Worm (Caenorhabditis elegans): ENCODE measurements around the gene B0280.11.

Gene B0280.11

ce11 chrIII:7152569-7152968 lies 14.5 kb upstream of the B0280.11 start:
- TF ChIP-seq ceh-82 (tag; optimal IDR thresholded peaks at IDR 0.05): no peak
- peak; percentile 37 for TF ChIP-seq nhr-23 (tag; optimal IDR thresholded peaks at IDR 0.05)

- TF ChIP-seq ceh-82 (tag; optimal IDR thresholded peaks at IDR 0.05) (no peak), fkh-2 (tag; optimal IDR thresholded peaks at IDR 0.05) (no peak), snpc-4 (tag; optimal IDR thresholded peaks at IDR 0.05) (no peak), nfya-1 (tag; optimal IDR thresholded peaks at IDR 0.05; ENCODE audit: insufficient read depth) (no peak), nhr-67 (tag; optimal IDR thresholded peaks at IDR 0.05) (no peak), pqm-1 (tag; optimal IDR thresholded peaks at IDR 0.05) (no peak)
Observed at ce11 chrIII:7150162-7150561, 12.1 kb upstream of the B0280.11 start.

- TF ChIP-seq mml-1 (tag; optimal IDR thresholded peaks at IDR 0.05): no peak
- no peak for TF ChIP-seq ceh-82 (tag; optimal IDR thresholded peaks at IDR 0.05)
- TF ChIP-seq ZK546.5 (tag; optimal IDR thresholded peaks at IDR 0.05): no peak
- no peak for TF ChIP-seq nhr-12 (tag; optimal IDR thresholded peaks at IDR 0.05)
- no peak for TF ChIP-seq nhr-237 (tag; optimal IDR thresholded peaks at IDR 0.05)
- no peak for TF ChIP-seq pha-4 (tag; optimal IDR thresholded peaks at IDR 0.05)
- TF ChIP-seq skn-1 (tag; optimal IDR thresholded peaks at IDR 0.05): no peak
- TF ChIP-seq nhr-25 (tag; optimal IDR thresholded peaks at IDR 0.05): no peak
- TF ChIP-seq R02D3.7 (tag; optimal IDR thresholded peaks at IDR 0.05): no peak
- no peak for TF ChIP-seq elt-2 (tag; optimal IDR thresholded peaks at IDR 0.05)
- TF ChIP-seq tbx-2 (tag; optimal IDR thresholded peaks at IDR 0.05): no peak
- TF ChIP-seq ceh-28 (tag; optimal IDR thresholded peaks at IDR 0.05): no peak
- TF ChIP-seq snpc-4 (tag; optimal IDR thresholded peaks at IDR 0.05): no peak
- no peak for TF ChIP-seq lin-39 (tag; optimal IDR thresholded peaks at IDR 0.05)
- TF ChIP-seq egl-5 (tag; optimal IDR thresholded peaks at IDR 0.05): no peak
- TF ChIP-seq nhr-43 (tag; optimal IDR thresholded peaks at IDR 0.05; ENCODE audit: poor library complexity, severe bottlenecking): no peak
- no peak for TF ChIP-seq ceh-9 (tag; optimal IDR thresholded peaks at IDR 0.05)
- no peak for TF ChIP-seq eor-1 (tag; optimal IDR thresholded peaks at IDR 0.05)
Observed at ce11 chrIII:7148191-7148590, 10.1 kb upstream of the B0280.11 start.

DNA sequence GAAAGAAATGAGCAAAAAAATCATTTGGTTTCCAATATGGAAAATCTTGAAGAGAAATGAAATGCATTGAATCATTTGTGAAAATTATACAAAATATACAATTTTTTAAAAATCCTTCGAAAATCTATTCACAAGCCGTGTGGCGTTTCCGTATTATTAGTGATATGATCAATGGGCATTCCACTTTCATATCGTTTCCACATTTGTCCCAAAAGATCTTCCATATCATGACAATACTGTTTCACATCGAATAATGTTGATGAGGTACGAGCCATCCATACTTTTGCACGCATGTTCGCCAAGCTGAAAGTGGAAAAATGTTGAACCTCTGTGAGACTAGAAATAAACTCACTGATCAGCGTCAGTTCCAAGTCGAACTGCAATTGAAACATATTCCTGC lies 8.3 kb upstream of the B0280.11 start:
- TF ChIP-seq lin-39 (tag; optimal IDR thresholded peaks at IDR 0.05) (no peak), nhr-23 (tag; optimal IDR thresholded peaks at IDR 0.05) (no peak), hmg-11 (tag; optimal IDR thresholded peaks at IDR 0.05) (no peak), ceh-9 (tag; optimal IDR thresholded peaks at IDR 0.05) (no peak), ceh-16 (tag; optimal IDR thresholded peaks at IDR 0.05) (no peak), pqm-1 (tag; optimal IDR thresholded peaks at IDR 0.05) (no peak), unc-39 (tag; optimal IDR thresholded peaks at IDR 0.05) (no peak), mdl-1 (tag; optimal IDR thresholded peaks at IDR 0.05) (no peak), aly-2 (tag; optimal IDR thresholded peaks at IDR 0.05) (no peak), nhr-25 (tag; optimal IDR thresholded peaks at IDR 0.05) (no peak), sea-2 (GFP tag; optimal IDR thresholded peaks at IDR 0.05) (no peak), nhr-12 (tag; optimal IDR thresholded peaks at IDR 0.05) (no peak), fkh-10 (GFP tag; optimal IDR thresholded peaks at IDR 0.05) (no peak), nhr-76 (tag; optimal IDR thresholded peaks at IDR 0.05) (no peak), ceh-82 (tag; optimal IDR thresholded peaks at IDR 0.05) (no peak)

- no peak for TF ChIP-seq mml-1 (tag; optimal IDR thresholded peaks at IDR 0.05)
- no peak for TF ChIP-seq ztf-11 (tag; optimal IDR thresholded peaks at IDR 0.05)
Observed at ce11 chrIII:7144749-7145148, 6.7 kb upstream of the B0280.11 start, which contains the start of gene glr-2. glr-2 (minus strand) TSS chrIII:7144959.

DNA sequence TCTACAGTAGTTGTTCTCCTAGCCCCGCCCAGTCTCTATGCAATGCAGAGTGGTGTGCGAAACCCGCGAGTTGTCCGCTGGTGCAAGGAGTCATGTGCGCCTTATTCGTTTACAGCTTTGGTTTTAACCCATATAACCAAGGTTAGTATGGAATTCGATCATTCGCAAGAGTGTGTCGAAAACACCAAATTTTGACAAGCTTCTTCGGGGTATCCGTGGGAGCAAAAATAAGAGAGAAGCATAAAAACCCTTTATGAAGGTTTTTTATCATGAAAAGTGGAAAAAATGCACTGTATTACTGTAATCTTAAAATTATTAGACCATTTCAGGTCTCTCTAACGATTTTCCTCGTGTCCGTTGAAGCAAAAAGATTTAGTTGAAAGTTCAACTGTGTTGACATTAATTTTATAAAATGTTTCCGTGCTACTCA lies 4.1 kb upstream of the B0280.11 start:
- TF ChIP-seq ztf-4 (tag; optimal IDR thresholded peaks at IDR 0.05) (no peak), pqm-1 (tag; optimal IDR thresholded peaks at IDR 0.05) (peak; percentile 45), ZK546.5 (tag; optimal IDR thresholded peaks at IDR 0.05) (no peak), ceh-82 (tag; optimal IDR thresholded peaks at IDR 0.05) (no peak), elt-3 (tag; optimal IDR thresholded peaks at IDR 0.05) (no peak), nhr-77 (tag; optimal IDR thresholded peaks at IDR 0.05) (no peak), fos-1 (tag; optimal IDR thresholded peaks at IDR 0.05) (no peak), egl-5 (tag; optimal IDR thresholded peaks at IDR 0.05) (no peak), eor-1 (tag; optimal IDR thresholded peaks at IDR 0.05) (no peak), ama-1 (optimal IDR thresholded peaks at IDR 0.05) (peak; percentile 76), ztf-11 (tag; optimal IDR thresholded peaks at IDR 0.05) (no peak), snpc-4 (tag; optimal IDR thresholded peaks at IDR 0.05) (peak; percentile 97), sea-2 (GFP tag; optimal IDR thresholded peaks at IDR 0.05) (no peak), skn-1 (tag; optimal IDR thresholded peaks at IDR 0.05) (no peak), elt-2 (tag; optimal IDR thresholded peaks at IDR 0.05) (peak; percentile 26), mdl-1 (tag; optimal IDR thresholded peaks at IDR 0.05) (no peak), nfya-1 (tag; optimal IDR thresholded peaks at IDR 0.05; ENCODE audit: insufficient read depth) (peak; percentile 43), hmg-11 (tag; optimal IDR thresholded peaks at IDR 0.05) (no peak), nhr-76 (tag; optimal IDR thresholded peaks at IDR 0.05) (no peak), nhr-25 (tag; optimal IDR thresholded peaks at IDR 0.05) (peak; percentile 11), nhr-67 (tag; optimal IDR thresholded peaks at IDR 0.05) (no peak)
